Worm (Caenorhabditis elegans): Measurements from ENCODE around the gene F26D10.13.
A peak's percentile ranks its signal among the peaks of the same experiment; 100 is the strongest.

DNA sequence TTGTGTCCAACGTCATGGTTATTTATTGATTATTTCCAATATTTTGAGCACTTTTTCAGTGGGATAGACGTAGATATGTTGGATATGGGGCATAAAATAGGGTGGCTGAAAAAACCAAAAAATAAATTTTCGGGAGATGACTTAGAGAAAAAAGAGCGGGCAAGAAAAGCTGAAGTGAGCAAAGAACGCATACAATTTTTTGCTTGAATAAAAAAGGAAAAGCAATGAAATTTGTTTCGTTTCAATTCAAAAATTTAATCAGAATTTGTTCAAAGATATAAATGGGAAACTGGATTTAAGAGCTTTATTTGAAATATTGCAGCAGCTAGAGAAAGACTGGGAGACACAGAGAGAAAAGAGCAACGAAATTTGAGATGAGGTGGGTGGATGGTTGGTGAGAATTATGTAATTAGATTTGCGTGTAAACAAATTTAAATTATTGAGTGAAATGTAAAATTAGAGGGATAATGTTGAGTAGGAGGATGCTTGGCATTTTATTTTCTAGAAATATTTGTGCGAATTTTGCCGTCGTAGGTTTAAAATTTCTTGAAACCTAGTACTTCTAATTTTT is 27.1 kb upstream of the F26D10.13 start, which contains the start of the genes T28F3.11 and slc-17.4:
- TF ChIP-seq unc-39 (tag; optimal IDR thresholded peaks at IDR 0.05) (no peak), daf-8 (GFP tag; IDR thresholded peaks at IDR 0.05) (no peak), madf-9 (GFP tag; conservative IDR thresholded peaks at IDR 0.05) (no peak), fkh-10 (GFP tag; optimal IDR thresholded peaks at IDR 0.05) (no peak), pqm-1 (tag; optimal IDR thresholded peaks at IDR 0.05) (no peak), unc-130 (GFP tag; optimal IDR thresholded peaks at IDR 0.05) (no peak), ceh-82 (tag; optimal IDR thresholded peaks at IDR 0.05) (no peak), Y48G9A.11 (GFP tag; IDR thresholded peaks at IDR 0.05) (no peak), nhr-25 (tag; optimal IDR thresholded peaks at IDR 0.05; ENCODE audit: borderline replicate concordance, insufficient read depth) (no peak), unc-62 (GFP tag; optimal IDR thresholded peaks at IDR 0.05 in 1 of 2) (peak in 1 of 2 experiments; percentile 16), unc-62 (tag; optimal IDR thresholded peaks at IDR 0.05) (no peak)
